Worm (Caenorhabditis elegans): ENCODE measurements around the gene swsn-7.

swsn-7 gene

ce11 chrII:8017380-8017779, 10.2 kb downstream of the swsn-7 start, which contains the start of gene zyg-11:
zyg-11 (plus strand) TSS chrII:8017680.
- TF ChIP-seq med-1 (GFP tag; optimal IDR thresholded peaks at IDR 0.05; ENCODE audit: insufficient read depth) = no peak
- TF ChIP-seq ref-1 (GFP tag; conservative IDR thresholded peaks at IDR 0.05) = no peak
- TF ChIP-seq ztf-29 (GFP tag; IDR thresholded peaks at IDR 0.05) = no peak
- TF ChIP-seq cog-1 (tag; optimal IDR thresholded peaks at IDR 0.05) = no peak
- TF ChIP-seq klf-2 (GFP tag; conservative IDR thresholded peaks at IDR 0.05) = no peak
- no peak for TF ChIP-seq ztf-23 (GFP tag; IDR thresholded peaks at IDR 0.05)
- TF ChIP-seq T22C8.4 (GFP tag; IDR thresholded peaks at IDR 0.05) = no peak
- no peak for TF ChIP-seq tab-1 (GFP tag; IDR thresholded peaks at IDR 0.05)
- TF ChIP-seq flt-1 (GFP tag; IDR thresholded peaks at IDR 0.05) = no peak

DNA sequence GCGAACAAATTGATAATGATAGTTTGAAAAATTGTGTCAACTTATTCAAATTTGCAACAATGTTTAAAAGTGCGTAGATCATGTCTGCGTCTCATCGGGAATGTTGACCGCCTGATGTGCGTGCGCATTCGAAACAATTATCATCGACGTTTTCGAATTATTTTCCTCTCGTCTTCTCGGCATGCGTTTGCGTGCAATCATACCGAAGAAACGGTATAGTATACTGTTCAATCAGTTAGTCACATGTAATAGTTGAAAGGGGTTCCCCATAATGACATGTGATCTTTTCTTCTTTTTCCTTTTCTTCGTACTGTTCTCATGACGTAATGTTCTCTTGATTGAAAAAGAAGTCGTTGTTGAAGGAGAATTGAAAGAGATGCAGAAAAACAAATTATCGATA, 10.8 kb downstream of the swsn-7 start:
- TF ChIP-seq tab-1 (GFP tag; IDR thresholded peaks at IDR 0.05) (no peak), ref-1 (GFP tag; conservative IDR thresholded peaks at IDR 0.05) (no peak)

ce11 chrII:8016167-8016566, 11.4 kb downstream of the swsn-7 start:
- TF ChIP-seq tab-1 (GFP tag; IDR thresholded peaks at IDR 0.05) (no peak), med-1 (GFP tag; optimal IDR thresholded peaks at IDR 0.05; ENCODE audit: insufficient read depth) (no peak), ref-1 (GFP tag; conservative IDR thresholded peaks at IDR 0.05) (no peak), T22C8.4 (GFP tag; IDR thresholded peaks at IDR 0.05) (no peak), flt-1 (GFP tag; IDR thresholded peaks at IDR 0.05) (no peak), cog-1 (tag; optimal IDR thresholded peaks at IDR 0.05) (no peak), ztf-29 (GFP tag; IDR thresholded peaks at IDR 0.05) (no peak), ztf-23 (GFP tag; IDR thresholded peaks at IDR 0.05) (no peak)

DNA sequence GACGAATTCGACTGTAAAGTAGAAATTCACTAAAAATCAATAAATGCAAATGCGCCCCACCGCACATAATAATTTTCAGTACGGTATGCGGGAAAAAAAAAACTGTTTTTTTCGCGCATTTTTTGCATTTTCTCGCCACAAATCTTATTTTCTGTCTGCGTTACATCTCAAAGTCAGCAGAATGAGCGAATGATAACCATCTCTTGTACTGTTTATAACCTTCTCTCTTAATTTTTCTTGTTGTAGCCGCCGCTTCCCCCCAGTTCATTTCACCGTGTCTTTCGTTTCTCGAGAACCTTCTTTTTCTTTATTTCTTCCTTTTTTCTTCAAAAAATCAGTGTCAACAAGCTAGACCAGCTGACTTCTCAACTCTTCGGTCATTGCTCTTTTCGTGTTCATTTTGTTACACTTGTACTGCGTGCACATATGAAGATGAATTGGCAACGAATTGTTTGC, 12.1 kb downstream of the swsn-7 start:
- TF ChIP-seq T22C8.4 (GFP tag; IDR thresholded peaks at IDR 0.05) = 0 out of 2 replicates have a peak, but pooled peaks have one; percentile 13
- TF ChIP-seq med-1 (GFP tag; optimal IDR thresholded peaks at IDR 0.05; ENCODE audit: insufficient read depth) = no peak

ce11 chrII:8012071-8013031, 15.2 kb downstream of the swsn-7 start, which contains the start of gene DH11.2:
DH11.2 (plus strand) TSS chrII:8012816.
- no peak for TF ChIP-seq klf-2 (GFP tag; conservative IDR thresholded peaks at IDR 0.05)

ce11 chrII:8008334-8008733, 19.2 kb downstream of the swsn-7 start, which contains the start of gene glna-2:
glna-2 (plus strand) TSS chrII:8008634.
- TF ChIP-seq tab-1 (GFP tag; IDR thresholded peaks at IDR 0.05) = no peak
- no peak for TF ChIP-seq med-1 (GFP tag; optimal IDR thresholded peaks at IDR 0.05; ENCODE audit: insufficient read depth)
- no peak for TF ChIP-seq flt-1 (GFP tag; IDR thresholded peaks at IDR 0.05)
- no peak for TF ChIP-seq ztf-23 (GFP tag; IDR thresholded peaks at IDR 0.05)
- TF ChIP-seq ref-1 (GFP tag; conservative IDR thresholded peaks at IDR 0.05) = no peak
- no peak for TF ChIP-seq klf-2 (GFP tag; conservative IDR thresholded peaks at IDR 0.05)
- TF ChIP-seq cog-1 (tag; optimal IDR thresholded peaks at IDR 0.05) = no peak
- TF ChIP-seq T22C8.4 (GFP tag; IDR thresholded peaks at IDR 0.05) = no peak
- no peak for TF ChIP-seq ztf-29 (GFP tag; IDR thresholded peaks at IDR 0.05)

DNA sequence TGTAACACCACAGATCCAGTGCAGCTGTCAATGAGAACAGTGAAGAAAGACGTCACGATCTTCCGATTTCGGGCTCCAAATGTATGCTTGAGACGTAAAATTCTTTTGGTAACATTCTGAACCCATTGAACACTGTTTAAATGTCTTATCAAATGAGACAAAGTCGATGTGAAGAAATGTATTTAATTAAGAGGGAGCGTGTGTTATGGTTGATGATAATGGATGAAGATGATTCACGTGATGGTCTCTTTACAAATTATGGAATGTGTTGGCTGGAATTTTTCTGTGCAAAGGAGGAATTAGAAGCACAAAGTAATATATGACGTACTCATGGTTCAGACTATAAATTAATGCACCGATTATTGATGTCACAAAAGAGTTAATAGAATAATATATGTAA, 20.6 kb downstream of the swsn-7 start:
- TF ChIP-seq T22C8.4 (GFP tag; IDR thresholded peaks at IDR 0.05) (no peak), ztf-29 (GFP tag; IDR thresholded peaks at IDR 0.05) (no peak), tab-1 (GFP tag; IDR thresholded peaks at IDR 0.05) (no peak), flt-1 (GFP tag; IDR thresholded peaks at IDR 0.05) (no peak), klf-2 (GFP tag; conservative IDR thresholded peaks at IDR 0.05) (no peak), cog-1 (tag; optimal IDR thresholded peaks at IDR 0.05) (no peak), ref-1 (GFP tag; conservative IDR thresholded peaks at IDR 0.05) (no peak), med-1 (GFP tag; optimal IDR thresholded peaks at IDR 0.05; ENCODE audit: insufficient read depth) (no peak), ztf-23 (GFP tag; IDR thresholded peaks at IDR 0.05) (no peak)

- TF ChIP-seq flt-1 (GFP tag; IDR thresholded peaks at IDR 0.05) = no peak
- no peak for TF ChIP-seq klf-2 (GFP tag; conservative IDR thresholded peaks at IDR 0.05)
- TF ChIP-seq T22C8.4 (GFP tag; IDR thresholded peaks at IDR 0.05) = no peak
- TF ChIP-seq ztf-29 (GFP tag; IDR thresholded peaks at IDR 0.05) = no peak
- TF ChIP-seq cog-1 (tag; optimal IDR thresholded peaks at IDR 0.05) = no peak
- no peak for TF ChIP-seq tab-1 (GFP tag; IDR thresholded peaks at IDR 0.05)
- TF ChIP-seq ztf-23 (GFP tag; IDR thresholded peaks at IDR 0.05) = no peak
Measured at ce11 chrII:8004752-8005151, 22.8 kb downstream of the swsn-7 start.

ce11 chrII:8004157-8004556, 23.4 kb downstream of the swsn-7 start, which contains the start of gene pgp-11:
pgp-11 (minus strand) TSS chrII:8004257.
- TF ChIP-seq tab-1 (GFP tag; IDR thresholded peaks at IDR 0.05) (no peak), ztf-23 (GFP tag; IDR thresholded peaks at IDR 0.05) (no peak), cog-1 (tag; optimal IDR thresholded peaks at IDR 0.05) (no peak), ztf-29 (GFP tag; IDR thresholded peaks at IDR 0.05) (no peak), klf-2 (GFP tag; conservative IDR thresholded peaks at IDR 0.05) (no peak), med-1 (GFP tag; optimal IDR thresholded peaks at IDR 0.05; ENCODE audit: insufficient read depth) (no peak), ref-1 (GFP tag; conservative IDR thresholded peaks at IDR 0.05) (no peak), T22C8.4 (GFP tag; IDR thresholded peaks at IDR 0.05) (no peak), flt-1 (GFP tag; IDR thresholded peaks at IDR 0.05) (no peak)

- no peak for TF ChIP-seq ztf-29 (GFP tag; IDR thresholded peaks at IDR 0.05)
- no peak for TF ChIP-seq T22C8.4 (GFP tag; IDR thresholded peaks at IDR 0.05)
- TF ChIP-seq klf-2 (GFP tag; conservative IDR thresholded peaks at IDR 0.05) = no peak
- TF ChIP-seq ref-1 (GFP tag; conservative IDR thresholded peaks at IDR 0.05) = no peak
- no peak for TF ChIP-seq cog-1 (tag; optimal IDR thresholded peaks at IDR 0.05)
- no peak for TF ChIP-seq ztf-23 (GFP tag; IDR thresholded peaks at IDR 0.05)
- TF ChIP-seq tab-1 (GFP tag; IDR thresholded peaks at IDR 0.05) = no peak
- no peak for TF ChIP-seq flt-1 (GFP tag; IDR thresholded peaks at IDR 0.05)
- TF ChIP-seq med-1 (GFP tag; optimal IDR thresholded peaks at IDR 0.05; ENCODE audit: insufficient read depth) = no peak
Measured at ce11 chrII:8001428-8001827, 26.1 kb downstream of the swsn-7 start.
